Fruit fly (Drosophila melanogaster): Measurements from ENCODE around the gene CG15549.

Gene CG15549

DNA sequence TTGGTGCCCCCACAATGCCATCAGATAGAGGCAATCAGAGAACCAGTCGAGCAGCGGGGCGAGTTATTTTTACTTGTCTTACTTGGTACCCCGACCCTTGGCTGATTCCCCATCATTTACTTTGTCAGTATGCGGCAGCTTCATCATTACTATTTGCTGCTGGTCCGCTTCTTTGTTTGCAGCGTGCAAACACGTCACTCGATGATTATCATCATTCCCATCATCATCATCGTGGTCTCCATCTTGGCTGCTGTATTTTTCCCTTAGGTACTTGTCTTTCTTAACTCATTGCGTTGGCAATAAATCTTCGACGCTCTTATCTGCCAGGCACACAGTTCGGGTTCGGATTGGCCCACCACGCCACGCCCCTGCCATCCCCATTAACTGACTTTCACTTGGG, 4.2 kb downstream of the CG15549 start:
- TF ChIP-seq Pif1A (GFP tag; optimal IDR thresholded peaks at IDR 0.05) (peak; percentile 28), CG15710 (tag; optimal IDR thresholded peaks at IDR 0.05) (no peak)

- TF ChIP-seq CG15710 (tag; optimal IDR thresholded peaks at IDR 0.05) (no peak), CG14655 (GFP tag; optimal IDR thresholded peaks at IDR 0.05) (no peak), CG8159 (tag; optimal IDR thresholded peaks at IDR 0.05) (no peak), fd96Ca (GFP tag; IDR thresholded peaks at IDR 0.05) (no peak), CG13204 (GFP tag; optimal IDR thresholded peaks at IDR 0.05) (no peak), CG10348 (GFP tag; IDR thresholded peaks at IDR 0.05) (no peak), CG32121 (GFP tag; IDR thresholded peaks at IDR 0.05) (no peak), Pif1B (GFP tag; optimal IDR thresholded peaks at IDR 0.05) (no peak), CG9948 (tag; optimal IDR thresholded peaks at IDR 0.05) (no peak), CG8301 (tag; optimal IDR thresholded peaks at IDR 0.05) (no peak), Snoo (tag; optimal IDR thresholded peaks at IDR 0.05) (no peak), rn (GFP tag; IDR thresholded peaks at IDR 0.05) (no peak), CG4496 (GFP tag; IDR thresholded peaks at IDR 0.05) (no peak)
Measured at dm6 chr3R:30928634-30929033, 7.7 kb downstream of the CG15549 start.

DNA sequence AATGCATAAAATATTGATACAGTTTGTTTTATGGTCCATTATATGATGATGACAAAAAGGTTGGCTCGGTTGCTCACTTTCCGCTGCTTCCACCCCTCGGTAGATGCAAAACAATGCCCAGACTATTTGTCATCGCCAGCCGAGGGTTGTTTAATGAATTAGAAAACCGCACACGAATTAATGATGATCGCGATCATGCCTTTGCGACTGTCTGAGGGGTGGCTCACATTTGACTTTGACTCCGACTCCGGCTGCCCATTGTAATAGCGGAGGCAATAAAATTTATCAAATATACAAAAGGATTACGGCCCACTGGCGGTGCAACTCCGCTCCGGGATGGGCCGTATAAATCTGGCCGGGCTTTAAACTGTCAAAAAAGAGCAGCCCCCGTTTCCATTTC, 10.3 kb downstream of the CG15549 start:
- TF ChIP-seq CG14655 (GFP tag; optimal IDR thresholded peaks at IDR 0.05) (no peak), CG8159 (tag; optimal IDR thresholded peaks at IDR 0.05) (no peak), rn (GFP tag; IDR thresholded peaks at IDR 0.05) (no peak), Snoo (tag; optimal IDR thresholded peaks at IDR 0.05) (no peak), CG9948 (tag; optimal IDR thresholded peaks at IDR 0.05) (no peak), CG15710 (tag; optimal IDR thresholded peaks at IDR 0.05) (no peak), EcR (GFP tag; optimal IDR thresholded peaks at IDR 0.05) (no peak), Pif1A (GFP tag; optimal IDR thresholded peaks at IDR 0.05) (no peak), gl (tag; optimal IDR thresholded peaks at IDR 0.05) (no peak), CG4496 (GFP tag; IDR thresholded peaks at IDR 0.05) (no peak), Pif1B (GFP tag; optimal IDR thresholded peaks at IDR 0.05) (no peak), CG17806 (tag; optimal IDR thresholded peaks at IDR 0.05) (no peak), D1 (tag; optimal IDR thresholded peaks at IDR 0.05) (no peak), CG12605 (GFP tag; IDR thresholded peaks at IDR 0.05) (no peak), CG10348 (GFP tag; IDR thresholded peaks at IDR 0.05) (no peak), CG8301 (tag; optimal IDR thresholded peaks at IDR 0.05) (no peak), fd96Ca (GFP tag; IDR thresholded peaks at IDR 0.05) (no peak), CG34367 (tag; optimal IDR thresholded peaks at IDR 0.05) (no peak)

- TF ChIP-seq CG4496 (GFP tag; IDR thresholded peaks at IDR 0.05): no peak
- TF ChIP-seq CG34367 (tag; optimal IDR thresholded peaks at IDR 0.05): no peak
- no peak for TF ChIP-seq Pif1A (GFP tag; optimal IDR thresholded peaks at IDR 0.05)
- no peak for TF ChIP-seq CG13204 (GFP tag; optimal IDR thresholded peaks at IDR 0.05)
- TF ChIP-seq CG10348 (GFP tag; IDR thresholded peaks at IDR 0.05): no peak
- no peak for TF ChIP-seq CG8301 (tag; optimal IDR thresholded peaks at IDR 0.05)
- TF ChIP-seq Pif1B (GFP tag; optimal IDR thresholded peaks at IDR 0.05): no peak
- TF ChIP-seq rn (GFP tag; IDR thresholded peaks at IDR 0.05): no peak
- no peak for TF ChIP-seq CG32121 (GFP tag; IDR thresholded peaks at IDR 0.05)
- no peak for TF ChIP-seq CG15710 (tag; optimal IDR thresholded peaks at IDR 0.05)
- no peak for TF ChIP-seq CG12605 (GFP tag; IDR thresholded peaks at IDR 0.05)
- no peak for TF ChIP-seq CG14655 (GFP tag; optimal IDR thresholded peaks at IDR 0.05)
- no peak for TF ChIP-seq fd96Ca (GFP tag; IDR thresholded peaks at IDR 0.05)
Measured at dm6 chr3R:30925436-30925835, 10.9 kb downstream of the CG15549 start.

DNA sequence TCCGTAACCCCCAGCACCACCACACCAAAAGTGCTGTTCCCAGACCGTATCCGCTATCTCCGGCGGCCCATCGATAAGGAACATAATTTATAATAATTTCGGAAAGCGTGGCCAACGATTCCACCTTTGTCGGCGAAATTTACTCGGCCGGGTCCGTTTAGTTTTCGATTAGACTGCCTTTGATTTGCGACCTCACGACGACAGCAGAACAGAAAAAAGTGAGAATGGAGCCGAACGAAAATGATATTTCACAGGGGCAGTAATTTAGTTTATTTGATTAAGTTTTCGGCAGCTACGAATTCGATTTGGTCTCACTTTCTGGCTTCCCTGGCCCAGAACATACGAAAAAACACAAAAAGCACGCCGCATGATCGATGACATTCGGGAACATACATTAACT, 12.7 kb downstream of the CG15549 start:
- TF ChIP-seq Ets98B (GFP tag; IDR thresholded peaks at IDR 0.05) (no peak), CG4496 (GFP tag; IDR thresholded peaks at IDR 0.05) (no peak), CG13204 (GFP tag; optimal IDR thresholded peaks at IDR 0.05) (no peak), Snoo (tag; optimal IDR thresholded peaks at IDR 0.05) (no peak), Pif1A (GFP tag; optimal IDR thresholded peaks at IDR 0.05) (no peak), D1 (tag; optimal IDR thresholded peaks at IDR 0.05) (no peak), CG9948 (tag; optimal IDR thresholded peaks at IDR 0.05) (no peak), Pif1B (GFP tag; optimal IDR thresholded peaks at IDR 0.05) (no peak), CG15710 (tag; optimal IDR thresholded peaks at IDR 0.05) (no peak), CG32121 (GFP tag; IDR thresholded peaks at IDR 0.05) (no peak), CG8301 (tag; optimal IDR thresholded peaks at IDR 0.05) (no peak), CG8159 (tag; optimal IDR thresholded peaks at IDR 0.05) (no peak), rn (GFP tag; IDR thresholded peaks at IDR 0.05) (no peak), fd96Ca (GFP tag; IDR thresholded peaks at IDR 0.05) (no peak), CG12605 (GFP tag; IDR thresholded peaks at IDR 0.05) (no peak), CG10348 (GFP tag; IDR thresholded peaks at IDR 0.05) (no peak), CG34367 (tag; optimal IDR thresholded peaks at IDR 0.05) (no peak)

- TF ChIP-seq gl (tag; optimal IDR thresholded peaks at IDR 0.05) (no peak), Snoo (tag; optimal IDR thresholded peaks at IDR 0.05) (no peak), CG32121 (GFP tag; IDR thresholded peaks at IDR 0.05) (no peak), D1 (tag; optimal IDR thresholded peaks at IDR 0.05) (no peak), CG34367 (tag; optimal IDR thresholded peaks at IDR 0.05) (no peak), Pif1A (GFP tag; optimal IDR thresholded peaks at IDR 0.05) (no peak), CG12605 (GFP tag; IDR thresholded peaks at IDR 0.05) (no peak), CG8301 (tag; optimal IDR thresholded peaks at IDR 0.05) (no peak), EcR (GFP tag; optimal IDR thresholded peaks at IDR 0.05) (no peak), CG13204 (GFP tag; optimal IDR thresholded peaks at IDR 0.05) (no peak), CG17806 (tag; optimal IDR thresholded peaks at IDR 0.05) (no peak), fd96Ca (GFP tag; IDR thresholded peaks at IDR 0.05) (no peak), Ets98B (GFP tag; IDR thresholded peaks at IDR 0.05) (no peak), CG4496 (GFP tag; IDR thresholded peaks at IDR 0.05) (no peak)
Measured at dm6 chr3R:30922414-30922813, 13.9 kb downstream of the CG15549 start.
